Worm (Caenorhabditis elegans): Measurements from ENCODE around the gene F35B12.10.

- no peak for TF ChIP-seq ztf-11 (tag; optimal IDR thresholded peaks at IDR 0.05)
- TF ChIP-seq tbx-2 (tag; optimal IDR thresholded peaks at IDR 0.05), result no peak
- no peak for TF ChIP-seq nhr-12 (tag; optimal IDR thresholded peaks at IDR 0.05)
- no peak for TF ChIP-seq pha-4 (tag; optimal IDR thresholded peaks at IDR 0.05)
- TF ChIP-seq snpc-4 (tag; optimal IDR thresholded peaks at IDR 0.05), result no peak
- TF ChIP-seq elt-1 (tag; optimal IDR thresholded peaks at IDR 0.05), result no peak
- TF ChIP-seq aly-2 (tag; optimal IDR thresholded peaks at IDR 0.05), result no peak
- TF ChIP-seq lin-39 (tag; optimal IDR thresholded peaks at IDR 0.05), result no peak
- TF ChIP-seq nhr-28 (tag; optimal IDR thresholded peaks at IDR 0.05), result no peak
- no peak for TF ChIP-seq nhr-11 (tag; optimal IDR thresholded peaks at IDR 0.05)
Observed at ce11 chrV:11647821-11648220, 18.7 kb upstream of the F35B12.10 start.
